Worm (Caenorhabditis elegans) whole organism, L4 larva: ENCODE results near the gene F57A10.2.

Source experiments
- D1046.2 ChIP-seq: fragments of 200-800 bp; sonication (Bioruptor generic); IDR thresholded peaks from 2 replicates; pipeline ENCODE4 v1.3.6; 2022; ENCODE audit warnings: missing genetic modification characterization, missing compliant biosample characterization
- F10B5.3 ChIP-seq: sonication (generic microtip); optimal IDR thresholded peaks from 2 replicates; lab custom pipeline; 2016; ENCODE audit warnings: mild to moderate bottlenecking, missing genetic modification characterization, missing compliant biosample characterization
- F26F4.8 ChIP-seq: fragments of 200-800 bp; sonication (Bioruptor generic); conservative IDR thresholded peaks from 2 replicates; pipeline ENCODE4 v1.3.6; 2022; ENCODE audit warnings: missing genetic modification characterization, missing compliant biosample characterization
- F37D6.2 ChIP-seq: sonication (generic microtip); optimal IDR thresholded peaks from 2 replicates; lab custom pipeline; 2016; ENCODE audit warnings: mild to moderate bottlenecking, missing genetic modification characterization, missing compliant biosample characterization
- F49E8.2 ChIP-seq: sonication (generic microtip); optimal IDR thresholded peaks from 2 replicates; lab custom pipeline; 2016; ENCODE audit warnings: missing compliant biosample characterization, mild to moderate bottlenecking, missing genetic modification characterization, borderline replicate concordance
- T20F7.1 ChIP-seq: fragments of 200-800 bp; sonication (Bioruptor generic); optimal IDR thresholded peaks from 2 replicates; lab custom pipeline; 2018; ENCODE audit warnings: mild to moderate bottlenecking, missing genetic modification characterization, missing compliant biosample characterization
- Y75B8A.6 ChIP-seq: fragments of 200-800 bp; sonication (Bioruptor generic); IDR thresholded peaks from 2 replicates; pipeline ENCODE4 v1.3.6; 2022; ENCODE audit warnings: missing genetic modification reagents, missing genetic modification characterization, missing compliant biosample characterization
- ZK546.5 ChIP-seq, 2 experiments: sonication (generic microtip); optimal IDR thresholded peaks; 2 replicates each; lab custom pipeline; 2017; ENCODE audit warnings: missing biosample characterization in 2 of 2, missing genetic modification characterization in 2 of 2
- arid-1 ChIP-seq: fragments of 200-800 bp; sonication (Bioruptor generic); conservative IDR thresholded peaks from 2 replicates; pipeline ENCODE4 v1.3.6; 2022; ENCODE audit warnings: missing genetic modification reagents, missing genetic modification characterization, missing compliant biosample characterization
- attf-4 ChIP-seq: sonication (generic microtip); optimal IDR thresholded peaks from 3 replicates; lab custom pipeline; 2017; ENCODE audit warnings: missing biosample characterization, missing genetic modification characterization
- ceh-32 ChIP-seq: sonication (generic microtip); optimal IDR thresholded peaks from 2 replicates; lab custom pipeline; 2016; ENCODE audit warnings: mild to moderate bottlenecking, missing genetic modification characterization, missing compliant biosample characterization; ENCODE audit not compliant: poor library complexity
- ceh-44 ChIP-seq: fragments of 200-800 bp; sonication (Bioruptor generic); IDR thresholded peaks from 2 replicates; pipeline ENCODE4 v1.3.6; 2022; ENCODE audit warnings: missing genetic modification reagents, missing genetic modification characterization, missing compliant biosample characterization
- daf-12 ChIP-seq: fragments of 150-350 bp; optimal IDR thresholded peaks from 2 replicates; lab custom pipeline; 2014; ENCODE audit warnings: missing biosample characterization, missing genetic modification reagents, missing genetic modification characterization
- daf-16 ChIP-seq, 3 experiments: sonication (generic microtip); optimal IDR thresholded peaks; 2 replicates each; lab custom pipeline; 2016 to 2017; ENCODE audit warnings: missing genetic modification characterization in 3 of 3, missing genetic modification reagents in 3 of 3, mild to moderate bottlenecking in 2 of 3, missing compliant biosample characterization in 2 of 3, missing biosample characterization in 1 of 3, moderate library complexity in 1 of 3
- dmd-6 ChIP-seq: fragments of 200-800 bp; sonication (Bioruptor generic); IDR thresholded peaks from 2 replicates; pipeline ENCODE4 v1.3.6; 2022; ENCODE audit warnings: missing genetic modification reagents, missing genetic modification characterization, missing compliant biosample characterization
- dmd-9 ChIP-seq: fragments of 200-800 bp; sonication (Bioruptor generic); IDR thresholded peaks from 2 replicates; pipeline ENCODE4 v1.3.6; 2022; ENCODE audit warnings: missing genetic modification reagents, missing genetic modification characterization, missing compliant biosample characterization
- fkh-10 ChIP-seq: fragments of 150-350 bp; optimal IDR thresholded peaks from 2 replicates; lab custom pipeline; 2014; ENCODE audit warnings: missing biosample characterization, missing genetic modification reagents, missing genetic modification characterization
- gei-8 ChIP-seq: fragments of 200-800 bp; sonication (Bioruptor generic); optimal IDR thresholded peaks from 2 replicates; lab custom pipeline; 2018; ENCODE audit warnings: mild to moderate bottlenecking, missing genetic modification characterization, missing compliant biosample characterization
- lin-15B ChIP-seq: fragments of 150-350 bp; sonication (generic microtip); optimal IDR thresholded peaks from 3 replicates; lab custom pipeline; 2014; ENCODE audit warnings: missing biosample characterization, missing genetic modification characterization
- lin-38 ChIP-seq: fragments of 200-800 bp; sonication (Bioruptor generic); IDR thresholded peaks from 2 replicates; pipeline ENCODE4 v1.3.6; 2022; ENCODE audit warnings: missing genetic modification reagents, missing genetic modification characterization, missing compliant biosample characterization
- madf-9 ChIP-seq: fragments of 200-800 bp; sonication (Bioruptor generic); conservative IDR thresholded peaks from 2 replicates; pipeline ENCODE4 v1.3.6; 2022; ENCODE audit warnings: missing genetic modification reagents, missing genetic modification characterization, missing compliant biosample characterization
- mdt-29 ChIP-seq: fragments of 200-800 bp; sonication (Bioruptor generic); IDR thresholded peaks from 2 replicates; pipeline ENCODE4 v1.3.6; 2022; ENCODE audit warnings: missing genetic modification reagents, missing genetic modification characterization, missing compliant biosample characterization
- mxl-2 ChIP-seq: fragments of 200-800 bp; sonication (Bioruptor generic); conservative IDR thresholded peaks from 2 replicates; pipeline ENCODE4 v1.3.6; 2022; ENCODE audit warnings: missing genetic modification reagents, missing genetic modification characterization, missing compliant biosample characterization
- nhr-111 ChIP-seq: fragments of 200-800 bp; sonication (Bioruptor generic); optimal IDR thresholded peaks from 2 replicates; lab custom pipeline; 2018; ENCODE audit warnings: mild to moderate bottlenecking, missing genetic modification characterization, missing compliant biosample characterization
- nhr-28 ChIP-seq: fragments of 150-350 bp; optimal IDR thresholded peaks from 2 replicates; lab custom pipeline; 2014; ENCODE audit warnings: missing biosample characterization, missing genetic modification characterization
- nhr-42 ChIP-seq: fragments of 200-800 bp; sonication (Bioruptor generic); IDR thresholded peaks from 2 replicates; pipeline ENCODE4 v1.3.6; 2022; ENCODE audit warnings: missing genetic modification characterization, missing compliant biosample characterization
- nhr-48 ChIP-seq: sonication (generic microtip); optimal IDR thresholded peaks from 2 replicates; lab custom pipeline; 2016; ENCODE audit warnings: mild to moderate bottlenecking, missing genetic modification characterization, missing compliant biosample characterization
- nhr-76 ChIP-seq: fragments of 150-350 bp; optimal IDR thresholded peaks from 2 replicates; lab custom pipeline; 2014; ENCODE audit warnings: missing biosample characterization, missing genetic modification characterization
- nhr-77 ChIP-seq: fragments of 150-350 bp; optimal IDR thresholded peaks from 2 replicates; lab custom pipeline; 2014; ENCODE audit warnings: missing biosample characterization, missing genetic modification characterization
- pqm-1 ChIP-seq: sonication (generic microtip); optimal IDR thresholded peaks from 2 replicates; lab custom pipeline; 2017; ENCODE audit warnings: missing biosample characterization, missing genetic modification characterization
- sdz-12 ChIP-seq: fragments of 200-800 bp; sonication (Bioruptor generic); optimal IDR thresholded peaks from 2 replicates; lab custom pipeline; 2018; ENCODE audit warnings: mild to moderate bottlenecking, missing genetic modification characterization, missing compliant biosample characterization
- snpc-1.2 ChIP-seq: fragments of 200-800 bp; sonication (Bioruptor generic); IDR thresholded peaks from 2 replicates; pipeline ENCODE4 v1.3.6; 2022; ENCODE audit warnings: missing genetic modification reagents, missing genetic modification characterization, missing compliant biosample characterization
- snpc-4 ChIP-seq: fragments of 150-350 bp; optimal IDR thresholded peaks from 2 replicates; lab custom pipeline; 2014; ENCODE audit warnings: missing biosample characterization, missing genetic modification characterization
- spr-1 ChIP-seq: sonication (generic microtip); optimal IDR thresholded peaks from 2 replicates; lab custom pipeline; 2016; ENCODE audit warnings: mild to moderate bottlenecking, missing genetic modification characterization, missing compliant biosample characterization
- tra-1 ChIP-seq: fragments of 200-800 bp; sonication (Bioruptor generic); IDR thresholded peaks from 2 replicates; pipeline ENCODE4 v1.3.6; 2022; ENCODE audit warnings: missing genetic modification reagents, missing genetic modification characterization, missing compliant biosample characterization
- zip-2 ChIP-seq: fragments of 150-350 bp; optimal IDR thresholded peaks from 2 replicates; lab custom pipeline; 2014; ENCODE audit warnings: missing biosample characterization, missing genetic modification characterization
- ztf-11 ChIP-seq: fragments of 150-350 bp; optimal IDR thresholded peaks from 2 replicates; lab custom pipeline; 2014; ENCODE audit warnings: missing biosample characterization, missing genetic modification characterization
- ztf-7 ChIP-seq: fragments of 150-350 bp; optimal IDR thresholded peaks from 2 replicates; lab custom pipeline; 2014; ENCODE audit warnings: missing biosample characterization, missing genetic modification characterization

Gene F57A10.2

ce11 chrV:15726610-15727009 lies 39.8 kb upstream of the F57A10.2 start, which contains the start of the genes irld-57 and sfxn-1.3:
Gene irld-57, minus strand, starts transcription at chrV:15726710.
Gene sfxn-1.3, plus strand, starts transcription at chrV:15726841.
- TF ChIP-seq nhr-111 (GFP tag; lab: Kevin White, UChicago) (no peak), zip-2 (tag; lab: Kevin White, UChicago) (no peak), mdt-29 (GFP tag; lab: Robert Waterston, UW) (no peak), dmd-9 (GFP tag; lab: Robert Waterston, UW) (no peak), F26F4.8 (GFP tag; lab: Robert Waterston, UW) (no peak), Y75B8A.6 (no peak), snpc-1.2 (no peak), nhr-76 (tag; lab: Kevin White, UChicago) (no peak), daf-16 (GFP tag; optimal IDR thresholded peaks at IDR 0.05; lab: Kevin White, UChicago) (no peak), daf-16 (tag; optimal IDR thresholded peaks at IDR 0.05; lab: Kevin White, UChicago) (no peak), daf-12 (tag; lab: Kevin White, UChicago) (no peak), snpc-4 (no peak), ZK546.5 (tag; optimal IDR thresholded peaks at IDR 0.05; lab: Kevin White, UChicago) (no peak), ceh-44 (GFP tag; lab: Robert Waterston, UW) (no peak), nhr-42 (no peak), arid-1 (no peak)

ce11 chrV:15730459-15730858 lies 35.9 kb upstream of the F57A10.2 start, which contains the start of gene Y6E2A.10:
Gene Y6E2A.10, minus strand, starts transcription at chrV:15730559.
- TF ChIP-seq nhr-77 (no peak), lin-15B (tag; lab: Kevin White, UChicago) (no peak), Y75B8A.6 (no peak), F49E8.2 (tag; lab: Kevin White, UChicago) (no peak), snpc-1.2 (no peak), spr-1 (no peak), nhr-48 (tag; lab: Kevin White, UChicago) (no peak), ceh-44 (GFP tag; lab: Robert Waterston, UW) (no peak), F37D6.2 (tag; lab: Kevin White, UChicago) (no peak), lin-38 (GFP tag; lab: Robert Waterston, UW) (no peak), D1046.2 (GFP tag; lab: Robert Waterston, UW) (no peak), sdz-12 (GFP tag; lab: Kevin White, UChicago) (no peak), ceh-32 (tag; lab: Kevin White, UChicago) (no peak), ztf-11 (tag; lab: Kevin White, UChicago) (no peak), dmd-6 (GFP tag; lab: Robert Waterston, UW) (no peak), tra-1 (no peak)

ce11 chrV:15732209-15732608 lies 34.2 kb upstream of the F57A10.2 start, which contains the start of gene str-38:
Gene str-38, minus strand, starts transcription at chrV:15732309.
- TF ChIP-seq daf-12 (tag; lab: Kevin White, UChicago) (no peak), pqm-1 (no peak), attf-4 (no peak), fkh-10 (no peak), ceh-32 (tag; lab: Kevin White, UChicago) (no peak), nhr-28 (tag; lab: Kevin White, UChicago) (no peak), lin-38 (GFP tag; lab: Robert Waterston, UW) (no peak), F10B5.3 (no peak), snpc-4 (no peak), nhr-77 (no peak), madf-9 (GFP tag; lab: Robert Waterston, UW) (no peak), ztf-7 (tag; lab: Kevin White, UChicago) (no peak), mxl-2 (GFP tag; lab: Robert Waterston, UW) (no peak), T20F7.1 (GFP tag; lab: Kevin White, UChicago) (no peak), gei-8 (GFP tag; lab: Kevin White, UChicago) (no peak)
